Worm (Caenorhabditis elegans): Measurements from ENCODE around the gene F25B4.8.

- TF ChIP-seq scrt-1 (GFP tag; IDR thresholded peaks at IDR 0.05) (no peak), tra-4 (tag; optimal IDR thresholded peaks at IDR 0.05) (no peak), ama-1 (optimal IDR thresholded peaks at IDR 0.05) (no peak), B0310.2 (tag; optimal IDR thresholded peaks at IDR 0.05) (no peak), sea-1 (GFP tag; conservative IDR thresholded peaks at IDR 0.05) (no peak), pes-1 (GFP tag; IDR thresholded peaks at IDR 0.05) (no peak), ceh-13 (GFP tag; optimal IDR thresholded peaks at IDR 0.05) (no peak), hnd-1 (tag; optimal IDR thresholded peaks at IDR 0.05) (no peak), hmbx-1 (tag; optimal IDR thresholded peaks at IDR 0.05) (no peak), tbx-11 (GFP tag; IDR thresholded peaks at IDR 0.05) (no peak), ceh-36 (tag; optimal IDR thresholded peaks at IDR 0.05) (no peak), hmg-4 (GFP tag; optimal IDR thresholded peaks at IDR 0.05) (no peak), F13C5.2 (tag; optimal IDR thresholded peaks at IDR 0.05) (no peak)
Observed at ce11 chrV:5687115-5687979, 4.2 kb downstream of the F25B4.8 start, which contains the start of gene F25B4.7.

Data from whole organism, early embryonic.